Worm (Caenorhabditis elegans) whole organism, L3 larva: ENCODE measurements around the gene fbxc-36.

Experiments
- aly-2 ChIP-seq: fragments of 150-350 bp; optimal IDR thresholded peaks from 2 replicates; lab custom pipeline; 2014; ENCODE audit warnings: missing biosample characterization, missing genetic modification characterization
- ceh-82 ChIP-seq: fragments of 150-350 bp; optimal IDR thresholded peaks from 2 replicates; lab custom pipeline; 2014; ENCODE audit warnings: missing biosample characterization, missing genetic modification characterization
- elt-3 ChIP-seq, 3 experiments: fragments of 150-350 bp in 1 of 3; sonication (generic microtip) in 2 of 3; optimal IDR thresholded peaks; 2 replicates in 2 of 3; 4 replicates in 1 of 3; lab custom pipeline; 2014 to 2017; ENCODE audit warnings: missing biosample characterization in 3 of 3, missing genetic modification characterization in 3 of 3
- fkh-10 ChIP-seq: sonication (generic microtip); optimal IDR thresholded peaks from 2 replicates; lab custom pipeline; 2017; ENCODE audit warnings: missing biosample characterization, missing genetic modification reagents, missing genetic modification characterization

ce11 chrII:991300-991699 is 50.5 kb downstream of the fbxc-36 start, which contains the start of gene fbxc-42:
- no peak for TF ChIP-seq elt-3 (tag; optimal IDR thresholded peaks at IDR 0.05; lab: Kevin White, UChicago)
- TF ChIP-seq aly-2 = no peak
- TF ChIP-seq ceh-82 = no peak
- TF ChIP-seq fkh-10 (GFP tag; lab: Kevin White, UChicago) = no peak
